Worm (Caenorhabditis elegans) whole organism, L4 larva: ENCODE results near the gene gsr-1.

ENCODE experiments used
- T20F7.1 ChIP-seq: fragments of 200-800 bp; sonication (Bioruptor generic); optimal IDR thresholded peaks from 2 replicates; lab custom pipeline; 2018; ENCODE audit warnings: mild to moderate bottlenecking, missing genetic modification characterization, missing compliant biosample characterization
- aly-2 ChIP-seq: sonication (generic microtip); optimal IDR thresholded peaks from 2 replicates; lab custom pipeline; 2018; ENCODE audit warnings: missing biosample characterization, missing genetic modification characterization
- ceh-82 ChIP-seq: sonication (generic microtip); optimal IDR thresholded peaks from 2 replicates; lab custom pipeline; 2017; ENCODE audit warnings: missing biosample characterization, missing genetic modification characterization
- dpl-1 ChIP-seq: fragments of 150-350 bp; optimal IDR thresholded peaks from 2 replicates; lab custom pipeline; 2014; ENCODE audit warnings: missing biosample characterization, missing genetic modification reagents, missing genetic modification characterization
- hlh-11 ChIP-seq: fragments of 200-800 bp; sonication (Bioruptor generic); optimal IDR thresholded peaks from 2 replicates; lab custom pipeline; 2018; ENCODE audit warnings: mild to moderate bottlenecking, missing genetic modification characterization, missing compliant biosample characterization
- lim-7 ChIP-seq: fragments of 200-800 bp; sonication (Bioruptor generic); IDR thresholded peaks from 2 replicates; pipeline ENCODE4 v1.3.6; 2022; ENCODE audit warnings: missing genetic modification characterization, missing compliant biosample characterization
- lin-39 ChIP-seq: fragments of 150-350 bp; optimal IDR thresholded peaks from 2 replicates; lab custom pipeline; 2014; ENCODE audit warnings: missing biosample characterization, missing genetic modification reagents, missing genetic modification characterization
- lsy-2 ChIP-seq, 2 experiments: fragments of 150-350 bp in 1 of 2; sonication (generic microtip) in 1 of 2; optimal IDR thresholded peaks; 2 replicates each; lab custom pipeline; 2014 to 2017; ENCODE audit warnings: missing biosample characterization in 2 of 2, missing genetic modification characterization in 2 of 2
- mdl-1 ChIP-seq, 2 experiments: fragments of 150-350 bp in 1 of 2; sonication (generic microtip) in 1 of 2; optimal IDR thresholded peaks; 2 replicates each; lab custom pipeline; 2014 to 2017; ENCODE audit warnings: missing biosample characterization in 2 of 2, missing genetic modification characterization in 2 of 2
- nhr-11 ChIP-seq: fragments of 150-350 bp; optimal IDR thresholded peaks from 2 replicates; lab custom pipeline; 2014; ENCODE audit warnings: missing biosample characterization, missing genetic modification characterization
- pqm-1 ChIP-seq: sonication (generic microtip); optimal IDR thresholded peaks from 2 replicates; lab custom pipeline; 2017; ENCODE audit warnings: missing biosample characterization, missing genetic modification characterization
- skn-1 ChIP-seq: fragments of 150-350 bp; optimal IDR thresholded peaks from 2 replicates; lab custom pipeline; 2014; ENCODE audit warnings: missing biosample characterization, missing genetic modification characterization
- unc-39 ChIP-seq: sonication (generic microtip); optimal IDR thresholded peaks from 2 replicates; lab custom pipeline; 2017; ENCODE audit warnings: missing biosample characterization, missing genetic modification characterization
- ztf-11 ChIP-seq: fragments of 150-350 bp; optimal IDR thresholded peaks from 2 replicates; lab custom pipeline; 2014; ENCODE audit warnings: missing biosample characterization, missing genetic modification characterization

DNA sequence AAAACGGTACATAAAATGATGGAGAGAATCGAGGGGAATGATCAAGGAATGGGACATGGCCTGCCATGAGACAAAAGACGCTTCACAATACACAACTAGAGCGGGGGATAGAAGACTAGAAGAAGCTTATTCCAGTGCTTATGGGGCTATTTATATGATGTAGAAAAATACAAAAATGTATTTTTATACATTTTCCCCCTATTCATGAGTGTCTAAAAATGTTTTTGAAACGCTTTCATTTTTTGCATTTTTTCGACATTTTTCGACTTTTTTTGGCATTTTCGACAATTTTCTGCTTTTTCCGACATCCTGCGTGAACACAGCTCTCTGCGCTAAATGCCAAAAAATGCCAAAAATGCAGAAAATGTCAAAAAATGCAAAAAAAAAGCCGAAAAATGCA lies 38.3 kb upstream of the gsr-1 start:
- no peak for TF ChIP-seq ztf-11
- no peak for TF ChIP-seq lim-7
- TF ChIP-seq ceh-82 (tag; lab: Kevin White, UChicago) = no peak
- TF ChIP-seq skn-1 = no peak
- no peak for TF ChIP-seq nhr-11 (tag; lab: Kevin White, UChicago)
- no peak for TF ChIP-seq mdl-1 (tag; optimal IDR thresholded peaks at IDR 0.05; lab: Kevin White, UChicago)
- TF ChIP-seq hlh-11 (tag; lab: Kevin White, UChicago) = no peak
- TF ChIP-seq unc-39 = no peak
- no peak for TF ChIP-seq aly-2
- TF ChIP-seq lsy-2 (tag; optimal IDR thresholded peaks at IDR 0.05; lab: Kevin White, UChicago) = no peak
- TF ChIP-seq lin-39 (tag; lab: Kevin White, UChicago) = no peak
- no peak for TF ChIP-seq pqm-1
- no peak for TF ChIP-seq dpl-1 (GFP tag; lab: Kevin White, UChicago)
- TF ChIP-seq T20F7.1 (GFP tag; lab: Kevin White, UChicago) = no peak
